Fruit fly (Drosophila melanogaster) whole organism, wandering third instar larva: ENCODE results near the gene ImpE1.

Experiments
- Abd-B ChIP-seq: fragments of >200 bp; optimal IDR thresholded peaks from 2 replicates; lab custom pipeline; 2017; ENCODE audit warnings: missing biosample characterization, missing genetic modification characterization
- CG32264 ChIP-seq: fragments of 200-800 bp; sonication (Bioruptor generic); optimal IDR thresholded peaks from 2 replicates; lab custom pipeline; 2016; ENCODE audit warnings: missing biosample characterization, missing genetic modification characterization
- CG9705 ChIP-seq: fragments of 200-800 bp; sonication (Bioruptor generic); optimal IDR thresholded peaks from 2 replicates; lab custom pipeline; 2018; ENCODE audit warnings: missing biosample characterization, mild to moderate bottlenecking, missing genetic modification characterization
- CrebA ChIP-seq: fragments of 200-800 bp; sonication (Bioruptor generic); optimal IDR thresholded peaks from 2 replicates; lab custom pipeline; 2016; ENCODE audit warnings: missing biosample characterization, mild to moderate bottlenecking, missing genetic modification characterization, borderline replicate concordance
- Dfd ChIP-seq: fragments of >200 bp; optimal IDR thresholded peaks from 2 replicates; lab custom pipeline; 2017; ENCODE audit warnings: missing biosample characterization, missing genetic modification characterization
- Dif ChIP-seq: fragments of 200-275, 200-300 bp; sonication (Bioruptor generic); optimal IDR thresholded peaks from 2 replicates; lab custom pipeline; 2018; ENCODE audit warnings: missing biosample characterization, missing genetic modification characterization; ENCODE audit not compliant: partially characterized antibody
- GATAd ChIP-seq: sonication (Bioruptor generic); optimal IDR thresholded peaks from 2 replicates; lab custom pipeline; 2016; ENCODE audit warnings: missing biosample characterization, missing genetic modification characterization
- HLH106 ChIP-seq: fragments of 200-800 bp; optimal IDR thresholded peaks from 3 replicates; lab custom pipeline; 2019; ENCODE audit warnings: missing biosample characterization, mild to moderate bottlenecking, missing genetic modification characterization, moderate library complexity
- Hnf4 ChIP-seq: fragments of 200-800 bp; sonication (Bioruptor generic); optimal IDR thresholded peaks from 2 replicates; lab custom pipeline; 2016; ENCODE audit warnings: missing biosample characterization, mild to moderate bottlenecking, missing genetic modification characterization
- Hr83 ChIP-seq: fragments of 200-300 bp; sonication (Bioruptor generic); optimal IDR thresholded peaks from 2 replicates; lab custom pipeline; 2016; ENCODE audit warnings: missing biosample characterization, mild to moderate bottlenecking, missing genetic modification characterization, moderate library complexity; ENCODE audit not compliant: poor library complexity, severe bottlenecking
- Jra ChIP-seq: sonication (Bioruptor generic); optimal IDR thresholded peaks from 2 replicates; lab custom pipeline; 2016; ENCODE audit warnings: missing biosample characterization, missing genetic modification characterization
- Mio ChIP-seq: sonication (Bioruptor generic); optimal IDR thresholded peaks from 2 replicates; lab custom pipeline; 2016; ENCODE audit warnings: missing biosample characterization, missing genetic modification characterization
- Myc ChIP-seq: fragments of >200 bp; optimal IDR thresholded peaks from 2 replicates; lab custom pipeline; 2017
- N ChIP-seq: fragments of >200 bp; optimal IDR thresholded peaks from 2 replicates; lab custom pipeline; 2018; ENCODE audit warnings: missing biosample characterization, missing external identifiers, missing genetic modification characterization
- OdsH ChIP-seq: fragments of 200-800 bp; sonication (Bioruptor generic); optimal IDR thresholded peaks from 2 replicates; lab custom pipeline; 2016; ENCODE audit warnings: missing biosample characterization, mild to moderate bottlenecking, missing genetic modification characterization
- Rel ChIP-seq, 2 experiments: fragments of 200-800 bp; sonication (Bioruptor generic) in 1 of 2; optimal IDR thresholded peaks; 2 replicates in 1 of 2; 3 replicates in 1 of 2; lab custom pipeline; 2016 to 2019; ENCODE audit warnings: mild to moderate bottlenecking in 2 of 2, missing biosample characterization in 2 of 2, missing genetic modification characterization in 2 of 2, moderate library complexity in 1 of 2
- Sp1 ChIP-seq: fragments of 200-800 bp; sonication (Bioruptor generic); optimal IDR thresholded peaks from 3 replicates; lab custom pipeline; 2019; ENCODE audit warnings: missing biosample characterization, mild to moderate bottlenecking, missing genetic modification characterization, moderate library complexity
- Vsx2 ChIP-seq: fragments of 200-300, 225-300 bp; sonication (Bioruptor generic); optimal IDR thresholded peaks from 2 replicates; lab custom pipeline; 2018; ENCODE audit warnings: missing biosample characterization, missing genetic modification characterization; ENCODE audit not compliant: partially characterized antibody
- br ChIP-seq: fragments of 200-800 bp; sonication (Bioruptor generic); optimal IDR thresholded peaks from 2 replicates; lab custom pipeline; 2016; ENCODE audit warnings: missing biosample characterization, missing genetic modification characterization
- brk ChIP-seq: fragments of 200-800 bp; sonication (Bioruptor generic); optimal IDR thresholded peaks from 2 replicates; lab custom pipeline; 2016; ENCODE audit warnings: missing biosample characterization, mild to moderate bottlenecking, missing genetic modification characterization
- dl ChIP-seq, 2 experiments: fragments of 175-275, 200-275 bp in 1 of 2; fragments of 200-275 bp in 1 of 2; sonication (Bioruptor generic); optimal IDR thresholded peaks; lab custom pipeline; 2018; ENCODE audit warnings: mild to moderate bottlenecking in 2 of 2, missing biosample characterization in 2 of 2, missing genetic modification characterization in 2 of 2, moderate library complexity in 2 of 2; ENCODE audit not compliant: partially characterized antibody in 2 of 2, insufficient read depth in 1 of 2
- dmrt93B ChIP-seq: fragments of 200-800 bp; sonication (Bioruptor generic); optimal IDR thresholded peaks from 2 replicates; lab custom pipeline; 2018; ENCODE audit warnings: missing biosample characterization, mild to moderate bottlenecking, missing genetic modification characterization
- dsf ChIP-seq: sonication (Bioruptor generic); optimal IDR thresholded peaks from 2 replicates; lab custom pipeline; 2016; ENCODE audit warnings: missing biosample characterization, missing genetic modification characterization, borderline replicate concordance
- foxo ChIP-seq, 2 experiments: fragments of 200-800 bp; sonication (Bioruptor generic); optimal IDR thresholded peaks; 2 replicates in 1 of 2; 3 replicates in 1 of 2; lab custom pipeline; 2016 to 2017; ENCODE audit warnings: missing biosample characterization in 2 of 2, missing genetic modification characterization in 2 of 2
- fru ChIP-seq: fragments of 200-800 bp; sonication (Bioruptor generic); optimal IDR thresholded peaks from 3 replicates; lab custom pipeline; 2016; ENCODE audit warnings: missing biosample characterization, mild to moderate bottlenecking, missing genetic modification characterization
- h ChIP-seq: fragments of 200-800 bp; sonication (Bioruptor generic); optimal IDR thresholded peaks from 3 replicates; lab custom pipeline; 2016; ENCODE audit warnings: missing biosample characterization, mild to moderate bottlenecking, missing genetic modification characterization
- jim ChIP-seq: fragments of 175-275, 200-325 bp; sonication (Bioruptor generic); optimal IDR thresholded peaks from 2 replicates; lab custom pipeline; 2016; ENCODE audit warnings: missing biosample characterization, mild to moderate bottlenecking, missing genetic modification characterization
- pan ChIP-seq: fragments of >200 bp; optimal IDR thresholded peaks from 2 replicates; lab custom pipeline; 2017
- psq ChIP-seq: fragments of 200-800 bp; sonication (Bioruptor generic); optimal IDR thresholded peaks from 3 replicates; lab custom pipeline; 2017; ENCODE audit warnings: missing biosample characterization, mild to moderate bottlenecking, missing genetic modification characterization, moderate library complexity
- rgr ChIP-seq: fragments of 200-800 bp; sonication (Bioruptor generic); optimal IDR thresholded peaks from 3 replicates; lab custom pipeline; 2016; ENCODE audit warnings: missing biosample characterization, mild to moderate bottlenecking, missing genetic modification characterization
- sage ChIP-seq: fragments of 200-800 bp; sonication (Bioruptor generic); optimal IDR thresholded peaks from 2 replicates; lab custom pipeline; 2016; ENCODE audit warnings: missing biosample characterization, mild to moderate bottlenecking, missing genetic modification characterization
- sv ChIP-seq: fragments of 200-800 bp; sonication (Bioruptor generic); optimal IDR thresholded peaks from 3 replicates; lab custom pipeline; 2016; ENCODE audit warnings: missing biosample characterization, missing genetic modification characterization
- tai ChIP-seq: sonication (Bioruptor generic); optimal IDR thresholded peaks from 2 replicates; lab custom pipeline; 2016; ENCODE audit warnings: missing biosample characterization, missing genetic modification characterization
- usp ChIP-seq: fragments of >200 bp; optimal IDR thresholded peaks from 2 replicates; lab custom pipeline; 2017; ENCODE audit warnings: missing biosample characterization, missing genetic modification characterization
- woc ChIP-seq: sonication (Bioruptor generic); optimal IDR thresholded peaks from 2 replicates; lab custom pipeline; 2016; ENCODE audit warnings: missing biosample characterization, mild to moderate bottlenecking, missing genetic modification characterization

The ImpE1 gene

dm6 chr3L:8333574-8333973 lies 38.6 kb upstream of the ImpE1 start:
- TF ChIP-seq Hnf4 (no peak), h (GFP tag; lab: Kevin White, UChicago) (no peak), sv (GFP tag; lab: Kevin White, UChicago) (no peak), HLH106 (tag; lab: Kevin White, UChicago) (no peak), Hr83 (no peak), usp (no peak), dsf (GFP tag; lab: Kevin White, UChicago) (no peak), N (GFP tag; lab: Kevin White, UChicago) (no peak), Rel (GFP tag; optimal IDR thresholded peaks at IDR 0.05; lab: Kevin White, UChicago) (no peak), Rel (tag; optimal IDR thresholded peaks at IDR 0.05; lab: Kevin White, UChicago) (no peak), pan (lab: Kevin White, UChicago) (no peak), CrebA (GFP tag; lab: Kevin White, UChicago) (no peak), Mio (GFP tag; lab: Kevin White, UChicago) (no peak)

DNA sequence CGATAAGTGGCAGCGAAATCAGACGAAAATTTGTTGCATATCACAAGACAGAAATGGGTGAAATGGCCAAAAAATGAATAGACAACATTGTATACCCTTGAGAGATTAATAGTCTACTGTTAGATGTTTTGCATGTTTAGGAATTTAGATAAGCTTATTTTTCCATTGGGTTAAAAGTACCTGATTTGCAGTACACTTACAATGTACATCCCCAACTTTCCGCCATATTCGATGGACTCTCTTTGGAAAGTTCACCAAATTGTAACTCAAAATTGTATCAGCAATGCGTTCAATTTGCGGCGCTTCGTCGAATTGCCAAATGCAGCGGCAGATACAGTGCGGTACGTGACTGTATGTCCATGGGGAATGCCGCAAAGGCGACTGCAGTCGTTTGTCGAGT lies 37.9 kb upstream of the ImpE1 start:
- TF ChIP-seq Jra (no peak), tai (GFP tag; lab: Kevin White, UChicago) (no peak), psq (no peak), rgr (no peak), sage (no peak), Rel (GFP tag; optimal IDR thresholded peaks at IDR 0.05; lab: Kevin White, UChicago) (no peak), Rel (tag; optimal IDR thresholded peaks at IDR 0.05; lab: Kevin White, UChicago) (no peak), usp (no peak), Abd-B (no peak), h (GFP tag; lab: Kevin White, UChicago) (no peak), Sp1 (GFP tag; lab: Kevin White, UChicago) (no peak), sv (GFP tag; lab: Kevin White, UChicago) (no peak), pan (lab: Kevin White, UChicago) (no peak), HLH106 (tag; lab: Kevin White, UChicago) (no peak), N (GFP tag; lab: Kevin White, UChicago) (no peak), OdsH (GFP tag; lab: Kevin White, UChicago) (no peak), Dif (no peak), dl (GFP tag; optimal IDR thresholded peaks at IDR 0.05; lab: Kevin White, UChicago; ENCODE audit: insufficient read depth in 1 of 2, partially characterized antibody in 2 of 2) (no peak)

dm6 chr3L:8336372-8336771 lies 35.8 kb upstream of the ImpE1 start, which contains the start of gene Cpr66Cb:
TSS of gene Cpr66Cb (plus strand) at chr3L:8336672.
- TF ChIP-seq dmrt93B (GFP tag; lab: Kevin White, UChicago) (no peak), rgr (no peak), jim (no peak), foxo (GFP tag; optimal IDR thresholded peaks at IDR 0.05; lab: Kevin White, UChicago) (no peak), sv (GFP tag; lab: Kevin White, UChicago) (no peak), Mio (GFP tag; lab: Kevin White, UChicago) (no peak), Hr83 (no peak), Rel (GFP tag; optimal IDR thresholded peaks at IDR 0.05; lab: Kevin White, UChicago) (no peak), Rel (tag; optimal IDR thresholded peaks at IDR 0.05; lab: Kevin White, UChicago) (no peak), Dfd (GFP tag; lab: Kevin White, UChicago) (no peak), Sp1 (GFP tag; lab: Kevin White, UChicago) (no peak), OdsH (GFP tag; lab: Kevin White, UChicago) (no peak), tai (GFP tag; lab: Kevin White, UChicago) (no peak), br (GFP tag; lab: Kevin White, UChicago) (no peak), Jra (no peak), CG32264 (GFP tag; lab: Kevin White, UChicago) (no peak), dsf (GFP tag; lab: Kevin White, UChicago) (no peak), brk (GFP tag; lab: Kevin White, UChicago) (no peak), GATAd (no peak)

- peak; percentile 33 for TF ChIP-seq sage
- no peak for TF ChIP-seq woc (GFP tag; lab: Kevin White, UChicago)
- no peak for TF ChIP-seq Hr83
- TF ChIP-seq GATAd = peak; percentile 30
- TF ChIP-seq foxo (GFP tag; optimal IDR thresholded peaks at IDR 0.05; lab: Kevin White, UChicago) = no peak
- no peak for TF ChIP-seq sv (GFP tag; lab: Kevin White, UChicago)
- TF ChIP-seq Mio (GFP tag; lab: Kevin White, UChicago) = no peak
- peak; percentile 22 for TF ChIP-seq psq
- TF ChIP-seq HLH106 (tag; lab: Kevin White, UChicago) = peak; percentile 9
- peak; percentile 75 for TF ChIP-seq Hnf4
- TF ChIP-seq OdsH (GFP tag; lab: Kevin White, UChicago) = peak; percentile 21
- TF ChIP-seq Jra = peak; percentile 9
- TF ChIP-seq rgr = no peak
- TF ChIP-seq CG32264 (GFP tag; lab: Kevin White, UChicago) = no peak
- TF ChIP-seq Sp1 (GFP tag; lab: Kevin White, UChicago) = no peak
- no peak for TF ChIP-seq jim
- no peak for TF ChIP-seq dl (GFP tag; optimal IDR thresholded peaks at IDR 0.05; lab: Kevin White, UChicago; ENCODE audit: insufficient read depth in 1 of 2, partially characterized antibody in 2 of 2)
- no peak for TF ChIP-seq Rel (GFP tag; optimal IDR thresholded peaks at IDR 0.05; lab: Kevin White, UChicago)
- no peak for TF ChIP-seq Rel (tag; optimal IDR thresholded peaks at IDR 0.05; lab: Kevin White, UChicago)
- TF ChIP-seq tai (GFP tag; lab: Kevin White, UChicago) = no peak
- no peak for TF ChIP-seq Dif
- TF ChIP-seq CG9705 (GFP tag; lab: Kevin White, UChicago) = no peak
- no peak for TF ChIP-seq Abd-B
- no peak for TF ChIP-seq dmrt93B (GFP tag; lab: Kevin White, UChicago)
- TF ChIP-seq fru = peak; percentile 34
- no peak for TF ChIP-seq CrebA (GFP tag; lab: Kevin White, UChicago)
- TF ChIP-seq Myc (lab: Kevin White, UChicago) = no peak
- TF ChIP-seq h (GFP tag; lab: Kevin White, UChicago) = no peak
- no peak for TF ChIP-seq usp
- no peak for TF ChIP-seq Vsx2 (GFP tag; lab: Kevin White, UChicago)
- peak; percentile 60 for TF ChIP-seq brk (GFP tag; lab: Kevin White, UChicago)
- TF ChIP-seq pan (lab: Kevin White, UChicago) = no peak
Measured at dm6 chr3L:8338921-8339320, 33.3 kb upstream of the ImpE1 start, which contains the start of gene Pex2. TSS of gene Pex2 (plus strand) at chr3L:8339051.
